Worm (Caenorhabditis elegans) whole organism, midembryonic: ENCODE measurements around the gene T16G12.10.

Experiments
- med-1 ChIP-seq: sonication (generic microtip); optimal IDR thresholded peaks from 2 replicates; lab custom pipeline; 2017; ENCODE audit warnings: missing genetic modification characterization, mild to moderate bottlenecking, missing compliant biosample characterization, antibody characterized with exemption, missing genetic modification reagents; ENCODE audit not compliant: insufficient read depth
- ref-1 ChIP-seq: fragments of 200-800 bp; sonication (Bioruptor generic); conservative IDR thresholded peaks from 2 replicates; pipeline ENCODE4 v1.3.6; 2022; ENCODE audit warnings: missing genetic modification reagents, missing genetic modification characterization, missing compliant biosample characterization

ce11 chrIII:10023452-10023851 lies 32.5 kb downstream of the T16G12.10 start, which contains the start of gene ins-21:
- TF ChIP-seq med-1 (GFP tag; lab: Kevin White, UChicago): no peak
- no peak for TF ChIP-seq ref-1 (GFP tag; lab: Robert Waterston, UW)
